Fruit fly (Drosophila melanogaster) whole organism, embryonic: Measurements from ENCODE around the gene ZnT86D.
A peak's percentile ranks its signal among the peaks of the same experiment; 100 is the strongest.

Experiments used
- Awh ChIP-seq: fragments of 200-800 bp; sonication (Bioruptor generic); IDR thresholded peaks from 2 replicates; pipeline ENCODE4, ENCODE4 v1.3.6; 2022; ENCODE audit warnings: missing biosample characterization, missing genetic modification characterization
- CG10209 ChIP-seq: fragments of 200-800 bp; sonication (Bioruptor generic); optimal IDR thresholded peaks from 3 replicates; lab custom pipeline; 2017; ENCODE audit warnings: missing biosample characterization, mild to moderate bottlenecking, missing genetic modification characterization, missing genetic modification reagents
- CG10267 ChIP-seq: fragments of 200-800 bp; sonication (Bioruptor generic); optimal IDR thresholded peaks from 2 replicates; lab custom pipeline; 2018; ENCODE audit warnings: missing biosample characterization, mild to moderate bottlenecking, missing genetic modification characterization, moderate library complexity
- CG11398 ChIP-seq: fragments of 200-800 bp; sonication (Bioruptor generic); optimal IDR thresholded peaks from 2 replicates; lab custom pipeline; 2016; ENCODE audit warnings: missing biosample characterization, missing genetic modification characterization
- CG12769 ChIP-seq: fragments of 200-800 bp; sonication (Bioruptor generic); optimal IDR thresholded peaks from 2 replicates; lab custom pipeline; 2019; ENCODE audit warnings: missing biosample characterization, mild to moderate bottlenecking, missing genetic modification characterization, moderate library complexity
- CG15073 ChIP-seq: fragments of 200-800 bp; sonication (Bioruptor generic); optimal IDR thresholded peaks from 2 replicates; lab custom pipeline; 2016; ENCODE audit warnings: missing biosample characterization, missing genetic modification characterization
- CG15601 ChIP-seq: fragments of 200-800 bp; sonication (Bioruptor generic); optimal IDR thresholded peaks from 3 replicates; lab custom pipeline; 2019; ENCODE audit warnings: missing biosample characterization, mild to moderate bottlenecking, missing genetic modification characterization, moderate library complexity
- CG17912 ChIP-seq: fragments of 200-800 bp; sonication (Bioruptor generic); optimal IDR thresholded peaks from 2 replicates; lab custom pipeline; 2018; ENCODE audit warnings: missing biosample characterization, mild to moderate bottlenecking, missing genetic modification characterization
- CG2129 ChIP-seq: fragments of 200-800 bp; sonication (Bioruptor generic); IDR thresholded peaks from 2 replicates; pipeline ENCODE4 v1.3.6; 2022; ENCODE audit warnings: missing biosample characterization, missing genetic modification characterization; ENCODE audit not compliant: partially characterized antibody
- CG31388 ChIP-seq: fragments of 200-800 bp; sonication (Bioruptor generic); optimal IDR thresholded peaks from 2 replicates; lab custom pipeline; 2016; ENCODE audit warnings: missing biosample characterization, missing genetic modification characterization
- CG4282 ChIP-seq: fragments of 200-800 bp; sonication (Bioruptor generic); optimal IDR thresholded peaks from 2 replicates; lab custom pipeline; 2016; ENCODE audit warnings: missing biosample characterization, missing genetic modification characterization
- CG4328 ChIP-seq: fragments of 200-800 bp; sonication (Bioruptor generic); optimal IDR thresholded peaks from 3 replicates; lab custom pipeline; 2017; ENCODE audit warnings: missing biosample characterization, missing genetic modification reagents, missing genetic modification characterization
- CG5245 ChIP-seq: fragments of 200-800 bp; sonication (Bioruptor generic); optimal IDR thresholded peaks from 3 replicates; lab custom pipeline; 2016; ENCODE audit warnings: missing biosample characterization, missing genetic modification characterization
- CG6683 ChIP-seq: fragments of 200-800 bp; sonication (Bioruptor generic); optimal IDR thresholded peaks from 2 replicates; lab custom pipeline; 2017; ENCODE audit warnings: missing biosample characterization, mild to moderate bottlenecking, missing genetic modification characterization, missing genetic modification reagents
- CG7839 ChIP-seq: fragments of 200-800 bp; sonication (Bioruptor generic); optimal IDR thresholded peaks from 3 replicates; lab custom pipeline; 2018; ENCODE audit warnings: missing biosample characterization, mild to moderate bottlenecking, missing genetic modification characterization, moderate library complexity
- CG8924 ChIP-seq: fragments of 200-800 bp; optimal IDR thresholded peaks from 3 replicates; lab custom pipeline; 2019; ENCODE audit warnings: missing biosample characterization, mild to moderate bottlenecking, missing genetic modification characterization, moderate library complexity
- CHES-1-like ChIP-seq: fragments of 200-800 bp; sonication (Bioruptor generic); optimal IDR thresholded peaks from 2 replicates; lab custom pipeline; 2016; ENCODE audit warnings: missing biosample characterization, missing genetic modification characterization
- Deaf1 ChIP-seq: fragments of 200-800 bp; optimal IDR thresholded peaks from 3 replicates; lab custom pipeline; 2019; ENCODE audit warnings: missing biosample characterization, mild to moderate bottlenecking, missing genetic modification characterization, moderate library complexity
- Dp ChIP-seq: fragments of 200-800 bp; sonication (Bioruptor generic); optimal IDR thresholded peaks from 2 replicates; lab custom pipeline; 2018; ENCODE audit warnings: missing biosample characterization, mild to moderate bottlenecking, missing genetic modification characterization, moderate library complexity
- Ets97D ChIP-seq: fragments of 200-800 bp; sonication (Bioruptor generic); optimal IDR thresholded peaks from 3 replicates; lab custom pipeline; 2016; ENCODE audit warnings: missing biosample characterization, missing genetic modification characterization
- Hey ChIP-seq: fragments of 200-800 bp; sonication (Bioruptor generic); optimal IDR thresholded peaks from 3 replicates; lab custom pipeline; 2018; ENCODE audit warnings: missing biosample characterization, mild to moderate bottlenecking, missing genetic modification characterization
- NFAT ChIP-seq: fragments of 200-800 bp; sonication (Bioruptor generic); IDR thresholded peaks from 2 replicates; pipeline ENCODE4 v1.3.6; 2022; ENCODE audit warnings: missing biosample characterization, missing genetic modification characterization
- Side ChIP-seq: fragments of 200-800 bp; sonication (Bioruptor generic); optimal IDR thresholded peaks from 2 replicates; lab custom pipeline; 2016; ENCODE audit warnings: missing biosample characterization, missing genetic modification characterization
- Sin3A ChIP-seq: fragments of >200 bp; optimal IDR thresholded peaks from 2 replicates; lab custom pipeline; 2018
- Sry-β ChIP-seq: fragments of 200-800 bp; sonication (Bioruptor generic); optimal IDR thresholded peaks from 2 replicates; lab custom pipeline; 2018; ENCODE audit warnings: missing biosample characterization, mild to moderate bottlenecking, missing genetic modification characterization, moderate library complexity
- ato ChIP-seq: fragments of 200-800 bp; sonication (Bioruptor generic); IDR thresholded peaks from 2 replicates; pipeline ENCODE4 v1.3.6; 2022; ENCODE audit warnings: missing biosample characterization, missing genetic modification characterization; ENCODE audit not compliant: partially characterized antibody
- cad ChIP-seq: fragments of >200 bp; optimal IDR thresholded peaks from 2 replicates; lab custom pipeline; 2017; ENCODE audit warnings: missing biosample characterization, missing genetic modification characterization
- chm ChIP-seq: fragments of 200-800 bp; sonication (Bioruptor generic); IDR thresholded peaks from 2 replicates; pipeline ENCODE4 v1.3.6; 2022; ENCODE audit warnings: missing biosample characterization, missing genetic modification characterization
- chn ChIP-seq: fragments of 200-800 bp; sonication (Bioruptor generic); optimal IDR thresholded peaks from 2 replicates; lab custom pipeline; 2016; ENCODE audit warnings: missing biosample characterization, missing genetic modification characterization
- dm ChIP-seq: fragments of 200-800 bp; sonication (Bioruptor generic); optimal IDR thresholded peaks from 3 replicates; lab custom pipeline; 2016; ENCODE audit warnings: missing biosample characterization, missing genetic modification characterization
- dmrt11E ChIP-seq: fragments of 200-800 bp; sonication (Bioruptor generic); optimal IDR thresholded peaks from 3 replicates; lab custom pipeline; 2018; ENCODE audit warnings: missing biosample characterization, mild to moderate bottlenecking, missing genetic modification characterization, moderate library complexity
- ewg ChIP-seq: fragments of 200-800 bp; sonication (Bioruptor generic); optimal IDR thresholded peaks from 3 replicates; lab custom pipeline; 2017; ENCODE audit warnings: mild to moderate bottlenecking, missing biosample characterization, missing genetic modification reagents, missing genetic modification characterization
- fd3F ChIP-seq: fragments of 200-800 bp; sonication (Bioruptor generic); optimal IDR thresholded peaks from 2 replicates; lab custom pipeline; 2018; ENCODE audit warnings: missing biosample characterization, mild to moderate bottlenecking, missing genetic modification characterization, moderate library complexity
- gcm ChIP-seq: fragments of 200-800 bp; sonication (Bioruptor generic); optimal IDR thresholded peaks from 2 replicates; lab custom pipeline; 2019; ENCODE audit warnings: missing biosample characterization, mild to moderate bottlenecking, missing genetic modification characterization, moderate library complexity
- grn ChIP-seq: fragments of 200-800 bp; sonication (Bioruptor generic); optimal IDR thresholded peaks from 3 replicates; lab custom pipeline; 2017; ENCODE audit warnings: missing biosample characterization, missing genetic modification characterization
- her ChIP-seq: fragments of 200-800 bp; sonication (Bioruptor generic); optimal IDR thresholded peaks from 2 replicates; lab custom pipeline; 2016; ENCODE audit warnings: missing biosample characterization, missing genetic modification characterization
- hkb ChIP-seq, 2 experiments: fragments of 200-800 bp in 1 of 2; fragments of >200 bp in 1 of 2; sonication (Bioruptor generic) in 1 of 2; IDR thresholded peaks in 1 of 2; optimal IDR thresholded peaks in 1 of 2; 2 replicates each; pipeline versions ENCODE4 v1.3.6 to Lab custom; 2017 to 2022; ENCODE audit warnings: missing biosample characterization in 1 of 2, missing genetic modification characterization in 1 of 2
- jing ChIP-seq: fragments of 200-800 bp; sonication (Bioruptor generic); optimal IDR thresholded peaks from 2 replicates; lab custom pipeline; 2018; ENCODE audit warnings: missing biosample characterization, mild to moderate bottlenecking, missing genetic modification characterization
- nom ChIP-seq: fragments of 200-800 bp; sonication (Bioruptor generic); optimal IDR thresholded peaks from 2 replicates; lab custom pipeline; 2017; ENCODE audit warnings: missing biosample characterization, missing genetic modification characterization, mild to moderate bottlenecking, moderate library complexity, missing genetic modification reagents
- pita ChIP-seq: fragments of 200-800 bp; sonication (Bioruptor generic); optimal IDR thresholded peaks from 2 replicates; lab custom pipeline; 2017; ENCODE audit warnings: missing biosample characterization, mild to moderate bottlenecking, missing genetic modification characterization
- pnt ChIP-seq: fragments of 200-800 bp; sonication (Bioruptor generic); optimal IDR thresholded peaks from 3 replicates; lab custom pipeline; 2016; ENCODE audit warnings: missing biosample characterization, missing genetic modification characterization
- sens ChIP-seq: fragments of 200-800 bp; sonication (Bioruptor generic); peaks from one replicate; lab custom pipeline; 2016; ENCODE audit warnings: missing biosample characterization, missing genetic modification characterization
- seq ChIP-seq: fragments of 200-800 bp; sonication (Bioruptor generic); IDR thresholded peaks from 2 replicates; pipeline ENCODE4 v1.3.6; 2022; ENCODE audit warnings: missing biosample characterization, missing genetic modification characterization
- stc ChIP-seq: fragments of 200-800 bp; sonication (Bioruptor generic); IDR thresholded peaks from 2 replicates; pipeline ENCODE4 v1.3.6; 2022; ENCODE audit warnings: missing biosample characterization, missing genetic modification characterization
- tx ChIP-seq: fragments of 200-800 bp; sonication (Bioruptor generic); optimal IDR thresholded peaks from 2 replicates; lab custom pipeline; 2016; ENCODE audit warnings: missing biosample characterization, missing genetic modification characterization
- zen2 ChIP-seq: fragments of 200-800 bp; sonication (Bioruptor generic); IDR thresholded peaks from 3 replicates; pipeline ENCODE4 v1.3.6; 2022; ENCODE audit warnings: missing biosample characterization, missing genetic modification characterization; ENCODE audit not compliant: partially characterized antibody
- zfh2 ChIP-seq: fragments of 200-800 bp; sonication (Bioruptor generic); optimal IDR thresholded peaks from 2 replicates; lab custom pipeline; 2016; ENCODE audit warnings: missing biosample characterization, missing genetic modification characterization

Gene ZnT86D

DNA sequence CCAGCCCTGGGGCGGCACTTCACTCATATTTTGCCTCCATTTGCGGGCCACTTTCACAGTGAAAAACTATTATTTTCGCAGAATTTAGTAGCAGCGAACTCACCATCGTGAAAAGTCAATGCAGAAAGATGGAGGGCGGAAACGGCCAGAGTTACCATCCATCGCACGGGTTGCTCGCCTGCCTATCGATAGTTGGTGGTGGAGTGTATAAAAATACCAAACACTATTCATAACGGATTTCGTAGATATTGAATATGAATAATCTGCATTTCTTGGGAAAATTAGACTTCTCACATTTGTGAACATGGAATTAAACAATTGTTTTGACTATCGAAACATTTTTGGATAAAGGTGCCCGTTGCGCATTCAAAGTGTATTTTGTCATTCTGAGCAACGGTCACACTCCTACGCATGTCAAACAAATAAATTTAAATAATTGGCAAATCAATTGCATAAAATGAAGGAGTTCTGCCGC is 1.9 kb upstream of the ZnT86D start, which contains the start of the genes RpS25 and CG4820 (continued):
- no peak for TF ChIP-seq pita (GFP tag; lab: Kevin White, UChicago)
- peak; percentile 62 for TF ChIP-seq CG31388 (GFP tag; lab: Kevin White, UChicago)
- peak; percentile 95 for TF ChIP-seq CG17912
- TF ChIP-seq CG15601: peak; percentile 93
- TF ChIP-seq jing (GFP tag; lab: Kevin White, UChicago): peak; percentile 78
- TF ChIP-seq dm (GFP tag; lab: Kevin White, UChicago): peak; percentile 97
- TF ChIP-seq gcm (GFP tag; lab: Kevin White, UChicago): peak; percentile 89
- TF ChIP-seq CG15073: peak; percentile 9
- TF ChIP-seq CG11398: peak; percentile 92
- TF ChIP-seq fd3F (GFP tag; lab: Kevin White, UChicago): peak; percentile 85
- TF ChIP-seq ato (GFP tag; lab: Robert Waterston, UW): peak; percentile 64
- peak; percentile 95 for TF ChIP-seq ewg (GFP tag; lab: Kevin White, UChicago)
- peak; percentile 87 for TF ChIP-seq CG8924 (tag; lab: Kevin White, UChicago)
- peak; percentile 77; the same call in 1 of the 2 replicates for TF ChIP-seq seq (GFP tag; lab: Robert Waterston, UW)
- peak; percentile 67; the same call in 2 of the 3 replicates for TF ChIP-seq zen2 (GFP tag; lab: Robert Waterston, UW)
- peak; percentile 98 for TF ChIP-seq sens
- TF ChIP-seq, all 482 proteins: peak for 453

DNA sequence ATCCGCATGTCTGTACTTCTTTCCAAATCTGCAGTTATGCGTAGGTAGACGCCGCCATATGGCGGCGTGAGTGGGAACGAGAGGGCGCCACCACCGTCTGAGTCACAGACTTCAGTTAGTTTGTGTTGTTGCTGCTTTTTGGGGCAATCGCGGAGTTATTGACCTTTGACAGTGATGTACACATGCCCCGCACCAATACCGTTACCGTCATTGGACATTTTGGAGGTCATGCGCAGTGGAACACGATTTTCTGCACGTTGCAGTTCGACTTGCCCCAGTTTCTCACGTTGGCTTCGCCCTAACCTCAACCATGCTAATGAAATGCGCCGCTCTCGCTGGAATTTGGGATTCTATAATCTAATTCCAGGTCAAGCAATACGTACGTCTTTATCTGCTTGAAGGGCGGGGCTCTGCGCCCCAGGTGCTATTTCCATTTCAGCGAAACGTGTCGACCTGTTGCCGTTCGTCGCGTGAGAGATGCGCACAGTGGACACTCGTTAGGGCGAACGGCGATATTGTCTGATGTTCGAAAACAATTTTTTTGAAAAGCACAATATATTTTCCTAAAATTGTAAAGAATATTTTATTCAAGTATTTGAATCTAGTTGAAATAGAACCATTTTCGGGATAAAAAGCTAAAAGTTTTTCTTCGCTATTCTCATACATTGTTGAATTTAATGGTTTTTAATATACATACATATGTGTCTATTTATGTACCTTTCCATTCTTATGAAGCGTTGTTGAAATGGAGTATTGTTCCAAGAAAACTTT is 2.9 kb downstream of the ZnT86D start:
- TF ChIP-seq dmrt11E (tag; lab: Kevin White, UChicago) (peak; percentile 51), CG10267 (peak; percentile 53), CG4328 (GFP tag; lab: Kevin White, UChicago) (no peak), NFAT (GFP tag; lab: Robert Waterston, UW) (peak; percentile 87), CG4282 (peak; percentile 14), tx (GFP tag; lab: Kevin White, UChicago) (peak; percentile 65), Sry-β (peak; percentile 90), pnt (GFP tag; lab: Kevin White, UChicago) (peak; percentile 63), CG6683 (GFP tag; lab: Kevin White, UChicago) (no peak), CG7839 (tag; lab: Kevin White, UChicago) (peak; percentile 75), hkb (optimal IDR thresholded peaks at IDR 0.05; lab: Kevin White, UChicago) (no peak), hkb (GFP tag; IDR thresholded peaks at IDR 0.05; lab: Robert Waterston, UW) (peak; percentile 73), CG5245 (GFP tag; lab: Kevin White, UChicago) (peak; percentile 45), Side (GFP tag; lab: Kevin White, UChicago) (peak; percentile 53), CHES-1-like (GFP tag; lab: Kevin White, UChicago) (peak; percentile 56), dm (GFP tag; lab: Kevin White, UChicago) (peak; percentile 97), Dp (GFP tag; lab: Kevin White, UChicago) (no peak), grn (GFP tag; lab: Kevin White, UChicago) (no peak), CG10209 (peak; percentile 57), zfh2 (GFP tag; lab: Kevin White, UChicago) (peak; percentile 81), cad (no peak), Awh (GFP tag; lab: Robert Waterston, UW) (0 out of 2 replicates have a peak, but pooled peaks have one; percentile 11), nom (GFP tag; lab: Kevin White, UChicago) (peak; percentile 1), Deaf1 (tag; lab: Kevin White, UChicago) (peak; percentile 35), CG12769 (tag; lab: Kevin White, UChicago) (peak; percentile 94), chn (peak; percentile 57), chm (peak; percentile 44; the same call in 1 of the 2 replicates), Ets97D (peak; percentile 30), CG2129 (GFP tag; lab: Robert Waterston, UW) (no peak), her (GFP tag; lab: Kevin White, UChicago) (peak; percentile 47), Sin3A (lab: Kevin White, UChicago) (no peak), Hey (tag; lab: Kevin White, UChicago) (peak; percentile 69), stc (peak; percentile 67)
